Worm (Caenorhabditis elegans) whole organism, L1 larva: Measurements from ENCODE around the gene trul-1.
A peak's percentile ranks its signal among the peaks of the same experiment; 100 is the strongest.

Experiments
- C16A3.4 ChIP-seq: fragments of 150-350 bp; optimal IDR thresholded peaks from 2 replicates; lab custom pipeline; 2014; ENCODE audit warnings: missing biosample characterization, missing genetic modification characterization
- C34B4.2 ChIP-seq: sonication (generic microtip); optimal IDR thresholded peaks from 2 replicates; lab custom pipeline; 2017; ENCODE audit warnings: mild to moderate bottlenecking, missing genetic modification characterization, missing compliant biosample characterization
- blmp-1 ChIP-seq: fragments of 150-350 bp; optimal IDR thresholded peaks from 2 replicates; lab custom pipeline; 2014; ENCODE audit warnings: missing biosample characterization, missing genetic modification characterization
- ceh-63 ChIP-seq: fragments of 200-800 bp; sonication (Bioruptor generic); optimal IDR thresholded peaks from 2 replicates; lab custom pipeline; 2018; ENCODE audit warnings: mild to moderate bottlenecking, missing genetic modification characterization, missing compliant biosample characterization
- ceh-82 ChIP-seq, 3 experiments: fragments of 150-350 bp in 1 of 3; sonication (generic microtip) in 2 of 3; optimal IDR thresholded peaks; 2 replicates each; lab custom pipeline; 2014 to 2017; ENCODE audit warnings: missing biosample characterization in 3 of 3, missing genetic modification characterization in 3 of 3
- dpl-1 ChIP-seq, 3 experiments: fragments of 150-350 bp in 2 of 3; sonication (generic microtip) in 1 of 3; optimal IDR thresholded peaks; 2 replicates each; lab custom pipeline; 2014 to 2017; ENCODE audit warnings: missing biosample characterization in 3 of 3, missing genetic modification characterization in 3 of 3, missing genetic modification reagents in 3 of 3
- dsc-1 ChIP-seq: sonication (generic microtip); optimal IDR thresholded peaks from 2 replicates; lab custom pipeline; 2016; ENCODE audit warnings: mild to moderate bottlenecking, missing genetic modification characterization, missing compliant biosample characterization
- efl-1 ChIP-seq, 4 experiments: fragments of 150-350 bp; optimal IDR thresholded peaks in 3 of 4; peaks in 1 of 4; 1 replicate in 1 of 4; 2 replicates in 3 of 4; lab custom pipeline; 2014; ENCODE audit warnings: missing biosample characterization in 2 of 4, missing genetic modification characterization in 2 of 4, missing genetic modification reagents in 2 of 4
- egl-13 ChIP-seq: sonication (generic microtip); optimal IDR thresholded peaks from 2 replicates; lab custom pipeline; 2016; ENCODE audit warnings: missing genotype, missing genetic modification reagents, missing genetic modification characterization, missing compliant biosample characterization
- egl-27 ChIP-seq, 2 experiments: fragments of 150-350 bp in 1 of 2; sonication (generic microtip); optimal IDR thresholded peaks; 3 replicates each; lab custom pipeline; 2017 to 2018; ENCODE audit warnings: missing biosample characterization in 2 of 2, missing genetic modification characterization in 2 of 2, missing genetic modification reagents in 2 of 2
- elt-2 ChIP-seq: sonication (generic microtip); optimal IDR thresholded peaks from 2 replicates; lab custom pipeline; 2016; ENCODE audit warnings: missing genetic modification characterization, mild to moderate bottlenecking, inconsistent platforms, missing compliant biosample characterization, missing genetic modification reagents
- elt-3 ChIP-seq, 6 experiments: fragments of 150-350 bp in 1 of 6; sonication (generic microtip); optimal IDR thresholded peaks; 2 replicates each; lab custom pipeline; 2017 to 2018; ENCODE audit warnings: missing biosample characterization in 6 of 6, missing genetic modification characterization in 6 of 6, inconsistent platforms in 1 of 6
- grh-1 ChIP-seq: fragments of 200-800 bp; sonication (Bioruptor generic); IDR thresholded peaks from 2 replicates; pipeline ENCODE4 v1.3.6; 2022; ENCODE audit warnings: missing genetic modification reagents, missing genetic modification characterization, missing compliant biosample characterization
- hpl-2 ChIP-seq: fragments of 150-350 bp; optimal IDR thresholded peaks from 2 replicates; lab custom pipeline; 2014; ENCODE audit warnings: missing biosample characterization, missing genetic modification reagents, missing genetic modification characterization
- isw-1 ChIP-seq: fragments of 200-800 bp; sonication (Bioruptor generic); IDR thresholded peaks from 2 replicates; pipeline ENCODE4 v1.3.6; 2022; ENCODE audit warnings: missing genetic modification characterization, missing compliant biosample characterization
- lin-14 ChIP-seq: fragments of 200-800 bp; sonication (Bioruptor generic); optimal IDR thresholded peaks from 2 replicates; lab custom pipeline; 2018; ENCODE audit warnings: mild to moderate bottlenecking, missing genetic modification characterization, moderate library complexity, missing compliant biosample characterization
- lin-35 ChIP-seq, 2 experiments: fragments of 150-350 bp; optimal IDR thresholded peaks; 2 replicates each; lab custom pipeline; 2014; ENCODE audit warnings: missing biosample characterization in 2 of 2, missing genetic modification characterization in 2 of 2, missing genetic modification reagents in 2 of 2
- lir-3 ChIP-seq: sonication (generic microtip); optimal IDR thresholded peaks from 2 replicates; lab custom pipeline; 2016; ENCODE audit warnings: mild to moderate bottlenecking, missing genetic modification characterization, moderate library complexity, missing compliant biosample characterization; ENCODE audit not compliant: poor library complexity
- lsy-2 ChIP-seq, 2 experiments: fragments of 150-350 bp; optimal IDR thresholded peaks; 2 replicates each; lab custom pipeline; 2014; ENCODE audit warnings: missing biosample characterization in 2 of 2, missing genetic modification characterization in 2 of 2
- mab-9 ChIP-seq: fragments of 200-800 bp; sonication (Bioruptor generic); IDR thresholded peaks from 2 replicates; pipeline ENCODE4 v1.3.6; 2022; ENCODE audit warnings: missing genetic modification reagents, missing genetic modification characterization, missing compliant biosample characterization
- mdl-1 ChIP-seq, 2 experiments: fragments of 150-350 bp; optimal IDR thresholded peaks; 2 replicates each; lab custom pipeline; 2014 to 2017; ENCODE audit warnings: missing biosample characterization in 2 of 2, missing genetic modification characterization in 2 of 2, inconsistent platforms in 1 of 2
- mef-2 ChIP-seq: fragments of 150-350 bp; optimal IDR thresholded peaks from 2 replicates; lab custom pipeline; 2014; ENCODE audit warnings: missing biosample characterization, missing genetic modification characterization
- mep-1 ChIP-seq: fragments of 150-350 bp; optimal IDR thresholded peaks from 2 replicates; lab custom pipeline; 2014; ENCODE audit warnings: missing biosample characterization, missing genetic modification characterization
- nhr-11 ChIP-seq: fragments of 150-350 bp; optimal IDR thresholded peaks from 2 replicates; lab custom pipeline; 2014; ENCODE audit warnings: missing biosample characterization, missing genetic modification characterization
- nhr-20 ChIP-seq: sonication (generic microtip); optimal IDR thresholded peaks from 2 replicates; lab custom pipeline; 2016; ENCODE audit warnings: mild to moderate bottlenecking, missing genetic modification characterization, missing compliant biosample characterization
- nhr-71 ChIP-seq: sonication (generic microtip); optimal IDR thresholded peaks from 2 replicates; lab custom pipeline; 2016; ENCODE audit warnings: mild to moderate bottlenecking, missing genetic modification characterization, moderate library complexity, missing compliant biosample characterization
- nhr-76 ChIP-seq: sonication (generic microtip); optimal IDR thresholded peaks from 2 replicates; lab custom pipeline; 2017; ENCODE audit warnings: missing biosample characterization, missing genetic modification characterization
- nhr-85 ChIP-seq: sonication (generic microtip); peaks from one replicate; lab custom pipeline; 2016; ENCODE audit warnings: missing genetic modification characterization, inconsistent platforms, missing compliant biosample characterization
- nhr-90 ChIP-seq: sonication (generic microtip); optimal IDR thresholded peaks from 2 replicates; lab custom pipeline; 2016; ENCODE audit warnings: mild to moderate bottlenecking, missing genetic modification characterization, missing compliant biosample characterization; ENCODE audit not compliant: poor library complexity
- rnt-1 ChIP-seq: sonication (generic microtip); optimal IDR thresholded peaks from 2 replicates; lab custom pipeline; 2016; ENCODE audit warnings: mild to moderate bottlenecking, missing genetic modification characterization, moderate library complexity, missing compliant biosample characterization
- snu-23 ChIP-seq: sonication (generic microtip); optimal IDR thresholded peaks from 2 replicates; lab custom pipeline; 2016; ENCODE audit warnings: missing genetic modification characterization, missing compliant biosample characterization
- sox-4 ChIP-seq: sonication (generic microtip); optimal IDR thresholded peaks from 2 replicates; lab custom pipeline; 2016; ENCODE audit warnings: missing genetic modification characterization, missing compliant biosample characterization
- unc-98 ChIP-seq: fragments of 200-800 bp; sonication (Bioruptor generic); IDR thresholded peaks from 2 replicates; pipeline ENCODE4 v1.3.6; 2022; ENCODE audit warnings: missing genetic modification characterization, missing compliant biosample characterization

The trul-1 gene

ce11 chrII:313540-313939, 31.2 kb upstream of the trul-1 start:
- no peak for TF ChIP-seq mab-9 (GFP tag; lab: Robert Waterston, UW)
- TF ChIP-seq dsc-1 (tag; lab: Kevin White, UChicago): peak; percentile 4
- TF ChIP-seq efl-1 (optimal IDR thresholded peaks at IDR 0.05; lab: Kevin White, UChicago): peak in 1 of 2 experiments; percentile 1
- TF ChIP-seq efl-1 (GFP tag; optimal IDR thresholded peaks at IDR 0.05 in 1 of 2; lab: Kevin White, UChicago): no peak
- peak; percentile 57 for TF ChIP-seq elt-2
- peak; percentile 78 for TF ChIP-seq blmp-1
- TF ChIP-seq lsy-2 (tag; optimal IDR thresholded peaks at IDR 0.05; lab: Kevin White, UChicago): peak in 1 of 2 experiments; percentile 29
- no peak for TF ChIP-seq nhr-76 (tag; lab: Kevin White, UChicago)
- TF ChIP-seq nhr-85 (tag; lab: Kevin White, UChicago): peak; percentile 53
- TF ChIP-seq nhr-71 (tag; lab: Kevin White, UChicago): peak; percentile 10
- TF ChIP-seq snu-23: peak; percentile 14
- peak; percentile 41 for TF ChIP-seq rnt-1 (tag; lab: Kevin White, UChicago)
- TF ChIP-seq unc-98 (GFP tag; lab: Robert Waterston, UW): no peak
- TF ChIP-seq lin-14: peak; percentile 76

ce11 chrII:312110-312509, 29.7 kb upstream of the trul-1 start, which contains the start of gene mps-2:
TSS of gene mps-2 (minus strand) at chrII:312210.
- TF ChIP-seq nhr-71 (tag; lab: Kevin White, UChicago): peak; percentile 8
- peak; percentile 46 for TF ChIP-seq dsc-1 (tag; lab: Kevin White, UChicago)

ce11 chrII:307154-307553, 24.8 kb upstream of the trul-1 start, which contains the start of gene K01A2.4:
TSS of gene K01A2.4 (plus strand) at chrII:307454.
- no peak for TF ChIP-seq egl-27 (tag; optimal IDR thresholded peaks at IDR 0.05; lab: Kevin White, UChicago)
- no peak for TF ChIP-seq nhr-90
- TF ChIP-seq sox-4: no peak
- no peak for TF ChIP-seq hpl-2 (GFP tag; lab: Kevin White, UChicago)

- no peak for TF ChIP-seq ceh-63 (GFP tag; lab: Kevin White, UChicago)
- TF ChIP-seq efl-1 (optimal IDR thresholded peaks at IDR 0.05; lab: Kevin White, UChicago): no peak
- TF ChIP-seq efl-1 (GFP tag; optimal IDR thresholded peaks at IDR 0.05 in 1 of 2; lab: Kevin White, UChicago): peak in 1 of 2 experiments; percentile 17
- TF ChIP-seq mdl-1 (tag; optimal IDR thresholded peaks at IDR 0.05; lab: Kevin White, UChicago): no peak
Measured at ce11 chrII:305645-306044, 23.3 kb upstream of the trul-1 start, which contains the start of gene col-69. TSS of gene col-69 (minus strand) at chrII:305745.

- TF ChIP-seq mef-2 (tag; lab: Kevin White, UChicago) (no peak), nhr-76 (tag; lab: Kevin White, UChicago) (no peak), isw-1 (GFP tag; lab: Robert Waterston, UW) (no peak), C34B4.2 (no peak), grh-1 (GFP tag; lab: Robert Waterston, UW) (no peak), dsc-1 (tag; lab: Kevin White, UChicago) (no peak)
Measured at ce11 chrII:303927-304711, 21.7 kb upstream of the trul-1 start.

ce11 chrII:300977-301772, 18.8 kb upstream of the trul-1 start, which contains the start of gene K01A2.5:
TSS of gene K01A2.5 (plus strand) at chrII:301273.
- TF ChIP-seq lir-3 (tag; lab: Kevin White, UChicago) (peak; percentile 6), dpl-1 (GFP tag; optimal IDR thresholded peaks at IDR 0.05; lab: Kevin White, UChicago) (peak in 1 of 3 experiments; percentile 2), nhr-90 (no peak), elt-3 (tag; optimal IDR thresholded peaks at IDR 0.05; lab: Kevin White, UChicago) (peak in 2 of 6 experiments; percentile 11 to 35), sox-4 (no peak), lin-14 (peak; percentile 79), blmp-1 (peak; percentile 99), rnt-1 (tag; lab: Kevin White, UChicago) (peak; percentile 7), nhr-20 (tag; lab: Kevin White, UChicago) (peak; percentile 36), lin-35 (GFP tag; optimal IDR thresholded peaks at IDR 0.05; lab: Kevin White, UChicago) (peak in 1 of 2 experiments; percentile 8), ceh-82 (tag; optimal IDR thresholded peaks at IDR 0.05; lab: Kevin White, UChicago) (peak in 1 of 3 experiments; percentile 1), mep-1 (peak; percentile 48), egl-13 (tag; lab: Kevin White, UChicago) (no peak), nhr-11 (tag; lab: Kevin White, UChicago) (no peak), nhr-85 (tag; lab: Kevin White, UChicago) (peak; percentile 91), C16A3.4 (tag; lab: Kevin White, UChicago) (peak; percentile 2)
